Worm (Caenorhabditis elegans) whole organism, midembryonic: ENCODE measurements around the gene aqp-11.

Experiments used
- T22C8.4 ChIP-seq: fragments of 200-800 bp; sonication (Bioruptor generic); IDR thresholded peaks from 2 replicates; pipeline ENCODE4 v1.3.6; 2022; ENCODE audit warnings: missing genetic modification characterization, missing compliant biosample characterization
- flt-1 ChIP-seq: fragments of 200-800 bp; sonication (Bioruptor generic); IDR thresholded peaks from 2 replicates; pipeline ENCODE4 v1.3.6; 2022; ENCODE audit warnings: missing genetic modification characterization, missing compliant biosample characterization
- klf-2 ChIP-seq: fragments of 200-800 bp; sonication (Bioruptor generic); conservative IDR thresholded peaks from 2 replicates; pipeline ENCODE4 v1.3.6; 2022; ENCODE audit warnings: missing genetic modification reagents, missing genetic modification characterization, missing compliant biosample characterization
- med-1 ChIP-seq: sonication (generic microtip); optimal IDR thresholded peaks from 2 replicates; lab custom pipeline; 2017; ENCODE audit warnings: missing genetic modification characterization, mild to moderate bottlenecking, missing compliant biosample characterization, antibody characterized with exemption, missing genetic modification reagents; ENCODE audit not compliant: insufficient read depth
- ref-1 ChIP-seq: fragments of 200-800 bp; sonication (Bioruptor generic); conservative IDR thresholded peaks from 2 replicates; pipeline ENCODE4 v1.3.6; 2022; ENCODE audit warnings: missing genetic modification reagents, missing genetic modification characterization, missing compliant biosample characterization
- tab-1 ChIP-seq: fragments of 200-800 bp; sonication (Bioruptor generic); IDR thresholded peaks from 2 replicates; pipeline ENCODE4 v1.3.6; 2022; ENCODE audit warnings: missing genetic modification characterization, missing compliant biosample characterization
- ztf-29 ChIP-seq: fragments of 200-800 bp; sonication (Bioruptor generic); IDR thresholded peaks from 2 replicates; pipeline ENCODE4 v1.3.6; 2022; ENCODE audit warnings: missing genetic modification reagents, missing genetic modification characterization, missing compliant biosample characterization

- TF ChIP-seq tab-1 (GFP tag; lab: Robert Waterston, UW) (no peak), med-1 (GFP tag; lab: Kevin White, UChicago) (no peak), klf-2 (GFP tag; lab: Robert Waterston, UW) (no peak), T22C8.4 (GFP tag; lab: Robert Waterston, UW) (no peak), ztf-29 (GFP tag; lab: Robert Waterston, UW) (no peak), ref-1 (GFP tag; lab: Robert Waterston, UW) (no peak), flt-1 (no peak)
These were observed 5.8 kb downstream of the aqp-11 start, which contains the start of gene sid-2 for ce11 chrIII:13678761-13679495.
